Worm (Caenorhabditis elegans) whole organism, mixed stage, embryonic: ENCODE data around the gene C24D10.5.

Experiments
- M03D4.4 ChIP-seq: sonication (generic microtip); optimal IDR thresholded peaks from 2 replicates; lab custom pipeline; 2017; ENCODE audit warnings: mild to moderate bottlenecking, missing genetic modification characterization, missing compliant biosample characterization
- bed-3 ChIP-seq: fragments of 200-800 bp; sonication (Bioruptor generic); optimal IDR thresholded peaks from 3 replicates; lab custom pipeline; 2018; ENCODE audit warnings: mild to moderate bottlenecking, missing genetic modification characterization, moderate library complexity, missing compliant biosample characterization
- blmp-1 ChIP-seq: fragments of 150-350 bp; optimal IDR thresholded peaks from 2 replicates; lab custom pipeline; 2014; ENCODE audit warnings: missing biosample characterization, missing genetic modification characterization
- ceh-39 ChIP-seq: fragments of 150-350 bp; optimal IDR thresholded peaks from 2 replicates; lab custom pipeline; 2014; ENCODE audit warnings: missing biosample characterization, missing genetic modification characterization
- ceh-43 ChIP-seq: fragments of 200-800 bp; sonication (Bioruptor generic); optimal IDR thresholded peaks from 2 replicates; lab custom pipeline; 2018; ENCODE audit warnings: mild to moderate bottlenecking, missing genetic modification characterization, moderate library complexity, missing compliant biosample characterization
- ceh-83 ChIP-seq: fragments of 200-800 bp; sonication (Bioruptor generic); optimal IDR thresholded peaks from 2 replicates; lab custom pipeline; 2018; ENCODE audit warnings: mild to moderate bottlenecking, missing genetic modification characterization, missing compliant biosample characterization
- ces-1 ChIP-seq: fragments of 150-350 bp; optimal IDR thresholded peaks from 2 replicates; lab custom pipeline; 2014; ENCODE audit warnings: missing biosample characterization, missing genetic modification reagents, missing genetic modification characterization
- cnd-1 ChIP-seq: fragments of 200-800 bp; sonication (Bioruptor generic); optimal IDR thresholded peaks from 2 replicates; lab custom pipeline; 2018; ENCODE audit warnings: mild to moderate bottlenecking, missing genetic modification characterization, missing compliant biosample characterization
- drap-1 ChIP-seq: fragments of 200-800 bp; sonication (Bioruptor generic); optimal IDR thresholded peaks from 3 replicates; lab custom pipeline; 2018; ENCODE audit warnings: mild to moderate bottlenecking, missing genetic modification characterization, missing compliant biosample characterization
- elt-1 ChIP-seq: sonication (generic microtip); optimal IDR thresholded peaks from 2 replicates; lab custom pipeline; 2017; ENCODE audit warnings: missing genetic modification characterization, mild to moderate bottlenecking, missing compliant biosample characterization, antibody characterized with exemption, moderate library complexity, borderline replicate concordance; ENCODE audit not compliant: insufficient read depth
- elt-3 ChIP-seq: fragments of 150-350 bp; optimal IDR thresholded peaks from 2 replicates; lab custom pipeline; 2014; ENCODE audit warnings: missing biosample characterization, missing genetic modification characterization
- flh-1 ChIP-seq: fragments of 200-800 bp; sonication (Bioruptor generic); optimal IDR thresholded peaks from 2 replicates; lab custom pipeline; 2018; ENCODE audit warnings: mild to moderate bottlenecking, missing genetic modification characterization, moderate library complexity, missing compliant biosample characterization
- ham-2 ChIP-seq: fragments of 200-800 bp; sonication (Bioruptor generic); optimal IDR thresholded peaks from 2 replicates; lab custom pipeline; 2018; ENCODE audit warnings: mild to moderate bottlenecking, missing genetic modification characterization, missing compliant biosample characterization
- hlh-1 ChIP-seq: fragments of 150-350 bp; optimal IDR thresholded peaks from 2 replicates; lab custom pipeline; 2014; ENCODE audit warnings: missing biosample characterization, missing genetic modification reagents, missing genetic modification characterization
- lin-13 ChIP-seq: fragments of 150-350 bp; optimal IDR thresholded peaks from 2 replicates; lab custom pipeline; 2014; ENCODE audit warnings: missing biosample characterization, missing genetic modification characterization
- lin-32 ChIP-seq: fragments of 200-800 bp; sonication (Bioruptor generic); optimal IDR thresholded peaks from 2 replicates; lab custom pipeline; 2018; ENCODE audit warnings: mild to moderate bottlenecking, missing genetic modification characterization, missing compliant biosample characterization
- lsy-2 ChIP-seq: fragments of 150-350 bp; optimal IDR thresholded peaks from 2 replicates; lab custom pipeline; 2014; ENCODE audit warnings: missing biosample characterization, missing genetic modification characterization
- mab-5 ChIP-seq: fragments of 150-350 bp; optimal IDR thresholded peaks from 2 replicates; lab custom pipeline; 2014; ENCODE audit warnings: missing biosample characterization, missing genetic modification characterization
- mep-1 ChIP-seq: fragments of 150-350 bp; optimal IDR thresholded peaks from 2 replicates; lab custom pipeline; 2017; ENCODE audit warnings: missing biosample characterization, missing genetic modification reagents, missing genetic modification characterization, inconsistent platforms
- mls-2 ChIP-seq: sonication (generic microtip); optimal IDR thresholded peaks from 2 replicates; lab custom pipeline; 2016; ENCODE audit warnings: mild to moderate bottlenecking, missing genetic modification characterization, moderate library complexity, missing compliant biosample characterization
- nhr-12 ChIP-seq: fragments of 150-350 bp; optimal IDR thresholded peaks from 2 replicates; lab custom pipeline; 2014; ENCODE audit warnings: missing biosample characterization, missing genetic modification characterization
- nhr-2 ChIP-seq: fragments of 150-350 bp; optimal IDR thresholded peaks from 2 replicates; lab custom pipeline; 2014; ENCODE audit warnings: missing biosample characterization, missing genetic modification characterization
- nhr-237 ChIP-seq: fragments of 150-350 bp; optimal IDR thresholded peaks from 2 replicates; lab custom pipeline; 2014; ENCODE audit warnings: missing biosample characterization, missing genetic modification characterization
- nhr-28 ChIP-seq: fragments of 150-350 bp; optimal IDR thresholded peaks from 2 replicates; lab custom pipeline; 2014; ENCODE audit warnings: missing biosample characterization, missing genetic modification characterization
- nhr-76 ChIP-seq: sonication (generic microtip); optimal IDR thresholded peaks from 2 replicates; lab custom pipeline; 2017; ENCODE audit warnings: missing biosample characterization, missing genetic modification characterization
- pha-4 ChIP-seq: fragments of 150-350 bp; optimal IDR thresholded peaks from 2 replicates; lab custom pipeline; 2018; ENCODE audit warnings: missing biosample characterization, missing genetic modification reagents, missing genetic modification characterization
- sem-2 ChIP-seq: fragments of 200-800 bp; sonication (Bioruptor generic); optimal IDR thresholded peaks from 2 replicates; lab custom pipeline; 2018; ENCODE audit warnings: mild to moderate bottlenecking, missing genetic modification characterization, missing compliant biosample characterization
- snpc-4 ChIP-seq: fragments of 150-350 bp; optimal IDR thresholded peaks from 2 replicates; lab custom pipeline; 2014; ENCODE audit warnings: missing biosample characterization, missing genetic modification characterization
- sptf-1 ChIP-seq: sonication (generic microtip); optimal IDR thresholded peaks from 2 replicates; lab custom pipeline; 2017; ENCODE audit warnings: mild to moderate bottlenecking, missing genetic modification characterization, moderate library complexity, missing compliant biosample characterization
- tbx-8 ChIP-seq: fragments of 200-800 bp; sonication (Bioruptor generic); optimal IDR thresholded peaks from 2 replicates; lab custom pipeline; 2018; ENCODE audit warnings: mild to moderate bottlenecking, missing genetic modification characterization, moderate library complexity, missing compliant biosample characterization
- unc-120 ChIP-seq: sonication (generic microtip); optimal IDR thresholded peaks from 2 replicates; lab custom pipeline; 2017; ENCODE audit warnings: missing genetic modification characterization, missing compliant biosample characterization; ENCODE audit not compliant: poor library complexity, severe bottlenecking
- unc-39 ChIP-seq: fragments of 150-350 bp; optimal IDR thresholded peaks from 2 replicates; lab custom pipeline; 2014; ENCODE audit warnings: missing biosample characterization, missing genetic modification characterization
- unc-62 ChIP-seq: fragments of 150-350 bp; optimal IDR thresholded peaks from 2 replicates; lab custom pipeline; 2014; ENCODE audit warnings: missing biosample characterization, missing genetic modification reagents, missing genetic modification characterization
- zip-8 ChIP-seq: fragments of 150-350 bp; optimal IDR thresholded peaks from 2 replicates; lab custom pipeline; 2014; ENCODE audit warnings: missing biosample characterization, missing genetic modification characterization
- ztf-11 ChIP-seq: fragments of 150-350 bp; optimal IDR thresholded peaks from 2 replicates; lab custom pipeline; 2014; ENCODE audit warnings: missing biosample characterization, missing genetic modification characterization

The C24D10.5 gene

DNA sequence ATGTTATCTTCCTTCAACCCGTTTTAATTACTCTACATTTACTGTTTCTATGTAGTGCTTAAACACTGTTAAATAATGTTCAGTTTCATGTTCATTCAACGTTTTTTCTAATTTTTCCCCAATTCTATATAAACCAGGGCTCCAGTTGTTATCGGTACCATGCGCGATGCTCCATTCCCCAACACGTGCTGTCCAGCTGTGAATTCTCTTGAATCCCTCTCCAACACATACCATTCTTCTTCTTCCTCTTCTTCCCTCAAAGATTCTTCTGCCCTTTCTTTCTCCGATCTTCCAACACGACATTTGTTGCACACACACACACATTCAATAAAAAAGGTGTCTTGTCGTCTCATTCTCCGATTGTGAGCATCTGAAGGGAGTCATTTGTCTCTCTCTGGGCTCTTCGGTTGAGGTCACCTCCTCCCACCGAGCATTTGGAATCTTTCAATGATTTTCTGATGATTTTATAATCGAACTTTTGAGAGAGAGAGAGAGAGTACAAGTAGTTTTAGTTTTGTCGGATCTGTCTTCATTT lies 22.2 kb downstream of the C24D10.5 start:
- TF ChIP-seq unc-120 (tag; lab: Kevin White, UChicago) (peak; percentile 40), lin-32 (GFP tag; lab: Kevin White, UChicago) (no peak), hlh-1 (tag; lab: Kevin White, UChicago) (peak; percentile 93)

DNA sequence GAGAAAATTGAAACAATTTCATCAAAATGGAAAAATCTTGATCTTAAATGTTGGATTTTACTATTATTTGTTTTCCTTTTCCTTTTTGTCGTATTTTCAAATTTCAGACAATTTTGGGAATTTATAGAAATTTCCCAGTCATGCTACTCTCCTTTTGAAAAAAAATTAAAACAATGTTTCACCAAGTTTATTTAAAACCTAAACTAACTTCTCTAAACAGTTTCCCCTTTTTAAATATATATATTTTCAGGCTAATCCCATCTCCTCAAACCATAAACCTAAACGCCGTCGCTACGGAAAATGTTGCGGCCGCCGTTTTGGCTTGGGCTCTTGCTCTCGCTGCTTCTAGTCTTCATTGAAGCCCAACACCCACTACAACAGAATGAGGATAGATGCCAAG lies 23.1 kb downstream of the C24D10.5 start, which contains the start of gene lam-1:
TSS of gene lam-1 (plus strand) at position 301 of the 400 bp plus-strand sequence.
- TF ChIP-seq unc-62 (GFP tag; lab: Kevin White, UChicago): no peak
- no peak for TF ChIP-seq pha-4 (tag; lab: Kevin White, UChicago)
- no peak for TF ChIP-seq nhr-2 (tag; lab: Kevin White, UChicago)
- no peak for TF ChIP-seq blmp-1 (tag; lab: Kevin White, UChicago)
- no peak for TF ChIP-seq hlh-1 (tag; lab: Kevin White, UChicago)
- no peak for TF ChIP-seq lin-13 (tag; lab: Kevin White, UChicago)
- TF ChIP-seq drap-1: no peak
- no peak for TF ChIP-seq mep-1 (tag; lab: Kevin White, UChicago)

DNA sequence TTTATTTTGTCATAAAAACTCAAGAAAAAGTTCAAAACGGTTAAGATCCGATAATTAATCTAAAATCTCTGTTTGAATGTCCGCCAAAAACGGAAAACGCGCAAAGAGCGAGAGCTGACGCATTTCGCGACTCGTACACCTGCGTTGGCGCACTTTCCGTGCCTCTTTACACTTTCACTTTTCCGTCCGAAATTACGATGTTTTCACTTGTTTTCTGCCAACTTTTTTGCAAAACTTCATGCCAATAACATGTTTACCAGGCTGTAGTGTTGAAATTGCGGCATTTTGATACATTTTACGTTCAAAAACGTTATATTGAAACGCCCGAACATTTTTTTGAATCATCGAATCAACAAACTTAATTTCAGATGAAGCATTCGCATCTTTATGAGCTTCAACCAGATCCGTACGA lies 33.9 kb downstream of the C24D10.5 start, which contains the start of gene W03F8.4:
TSS of gene W03F8.4 (plus strand) at position 369 of the 412 bp plus-strand sequence.
- TF ChIP-seq nhr-2 (tag; lab: Kevin White, UChicago) (no peak), lsy-2 (peak; percentile 86), unc-39 (peak; percentile 12), lin-32 (GFP tag; lab: Kevin White, UChicago) (no peak), snpc-4 (no peak), bed-3 (GFP tag; lab: Kevin White, UChicago) (peak; percentile 24), ztf-11 (tag; lab: Kevin White, UChicago) (peak; percentile 13), ham-2 (GFP tag; lab: Kevin White, UChicago) (peak; percentile 46), pha-4 (tag; lab: Kevin White, UChicago) (peak; percentile 91), nhr-12 (tag; lab: Kevin White, UChicago) (no peak), unc-62 (GFP tag; lab: Kevin White, UChicago) (peak; percentile 51), nhr-28 (tag; lab: Kevin White, UChicago) (no peak), mab-5 (peak; percentile 4), M03D4.4 (tag; lab: Kevin White, UChicago) (peak; percentile 61), ceh-39 (tag; lab: Kevin White, UChicago) (peak; percentile 64), ces-1 (peak; percentile 62), hlh-1 (tag; lab: Kevin White, UChicago) (peak; percentile 28), ceh-83 (peak; percentile 89), unc-120 (tag; lab: Kevin White, UChicago) (peak; percentile 87), lin-13 (tag; lab: Kevin White, UChicago) (peak; percentile 94), sem-2 (GFP tag; lab: Kevin White, UChicago) (peak; percentile 45), nhr-237 (tag; lab: Kevin White, UChicago) (peak; percentile 87), zip-8 (tag; lab: Kevin White, UChicago) (no peak), drap-1 (peak; percentile 75), cnd-1 (tag; lab: Kevin White, UChicago) (peak; percentile 50), sptf-1 (peak; percentile 79), elt-1 (no peak), mls-2 (tag; lab: Kevin White, UChicago) (peak; percentile 68), elt-3 (tag; lab: Kevin White, UChicago) (no peak), tbx-8 (GFP tag; lab: Kevin White, UChicago) (peak; percentile 68), blmp-1 (tag; lab: Kevin White, UChicago) (peak; percentile 96), nhr-76 (no peak), mep-1 (tag; lab: Kevin White, UChicago) (peak; percentile 93), flh-1 (GFP tag; lab: Kevin White, UChicago) (no peak), ceh-43 (GFP tag; lab: Kevin White, UChicago) (peak; percentile 45)
